Fruit fly (Drosophila melanogaster) whole organism, wandering third instar larva: ENCODE measurements around the gene bol.

ENCODE experiments used
- Abd-B ChIP-seq: fragments of >200 bp; optimal IDR thresholded peaks from 2 replicates; lab custom pipeline; 2017; ENCODE audit warnings: missing biosample characterization, missing genetic modification characterization
- CG32264 ChIP-seq: fragments of 200-800 bp; sonication (Bioruptor generic); optimal IDR thresholded peaks from 2 replicates; lab custom pipeline; 2016; ENCODE audit warnings: missing biosample characterization, missing genetic modification characterization
- CrebA ChIP-seq: fragments of 200-800 bp; sonication (Bioruptor generic); optimal IDR thresholded peaks from 2 replicates; lab custom pipeline; 2016; ENCODE audit warnings: missing biosample characterization, mild to moderate bottlenecking, missing genetic modification characterization, borderline replicate concordance
- Dfd ChIP-seq: fragments of >200 bp; optimal IDR thresholded peaks from 2 replicates; lab custom pipeline; 2017; ENCODE audit warnings: missing biosample characterization, missing genetic modification characterization
- Dif ChIP-seq: fragments of 200-275, 200-300 bp; sonication (Bioruptor generic); optimal IDR thresholded peaks from 2 replicates; lab custom pipeline; 2018; ENCODE audit warnings: missing biosample characterization, missing genetic modification characterization; ENCODE audit not compliant: partially characterized antibody
- HLH106 ChIP-seq: fragments of 200-800 bp; optimal IDR thresholded peaks from 3 replicates; lab custom pipeline; 2019; ENCODE audit warnings: missing biosample characterization, mild to moderate bottlenecking, missing genetic modification characterization, moderate library complexity
- Hnf4 ChIP-seq: fragments of 200-800 bp; sonication (Bioruptor generic); optimal IDR thresholded peaks from 2 replicates; lab custom pipeline; 2016; ENCODE audit warnings: missing biosample characterization, mild to moderate bottlenecking, missing genetic modification characterization
- Hr78 ChIP-seq: fragments of >200 bp; optimal IDR thresholded peaks from 2 replicates; lab custom pipeline; 2017; ENCODE audit warnings: missing biosample characterization, missing genetic modification characterization
- Hr83 ChIP-seq: fragments of 200-300 bp; sonication (Bioruptor generic); optimal IDR thresholded peaks from 2 replicates; lab custom pipeline; 2016; ENCODE audit warnings: missing biosample characterization, mild to moderate bottlenecking, missing genetic modification characterization, moderate library complexity; ENCODE audit not compliant: poor library complexity, severe bottlenecking
- Jra ChIP-seq: sonication (Bioruptor generic); optimal IDR thresholded peaks from 2 replicates; lab custom pipeline; 2016; ENCODE audit warnings: missing biosample characterization, missing genetic modification characterization
- Mio ChIP-seq: sonication (Bioruptor generic); optimal IDR thresholded peaks from 2 replicates; lab custom pipeline; 2016; ENCODE audit warnings: missing biosample characterization, missing genetic modification characterization
- Myc ChIP-seq: fragments of >200 bp; optimal IDR thresholded peaks from 2 replicates; lab custom pipeline; 2017
- OdsH ChIP-seq: fragments of 200-800 bp; sonication (Bioruptor generic); optimal IDR thresholded peaks from 2 replicates; lab custom pipeline; 2016; ENCODE audit warnings: missing biosample characterization, mild to moderate bottlenecking, missing genetic modification characterization
- Vsx2 ChIP-seq: fragments of 200-300, 225-300 bp; sonication (Bioruptor generic); optimal IDR thresholded peaks from 2 replicates; lab custom pipeline; 2018; ENCODE audit warnings: missing biosample characterization, missing genetic modification characterization; ENCODE audit not compliant: partially characterized antibody
- br ChIP-seq: fragments of 200-800 bp; sonication (Bioruptor generic); optimal IDR thresholded peaks from 2 replicates; lab custom pipeline; 2016; ENCODE audit warnings: missing biosample characterization, missing genetic modification characterization
- brk ChIP-seq: fragments of 200-800 bp; sonication (Bioruptor generic); optimal IDR thresholded peaks from 2 replicates; lab custom pipeline; 2016; ENCODE audit warnings: missing biosample characterization, mild to moderate bottlenecking, missing genetic modification characterization
- dl ChIP-seq, 2 experiments: fragments of 175-275, 200-275 bp in 1 of 2; fragments of 200-275 bp in 1 of 2; sonication (Bioruptor generic); optimal IDR thresholded peaks; lab custom pipeline; 2018; ENCODE audit warnings: mild to moderate bottlenecking in 2 of 2, missing biosample characterization in 2 of 2, missing genetic modification characterization in 2 of 2, moderate library complexity in 2 of 2; ENCODE audit not compliant: partially characterized antibody in 2 of 2, insufficient read depth in 1 of 2
- dmrt93B ChIP-seq: fragments of 200-800 bp; sonication (Bioruptor generic); optimal IDR thresholded peaks from 2 replicates; lab custom pipeline; 2018; ENCODE audit warnings: missing biosample characterization, mild to moderate bottlenecking, missing genetic modification characterization
- dsf ChIP-seq: sonication (Bioruptor generic); optimal IDR thresholded peaks from 2 replicates; lab custom pipeline; 2016; ENCODE audit warnings: missing biosample characterization, missing genetic modification characterization, borderline replicate concordance
- ey ChIP-seq: fragments of 200-800 bp; sonication (Bioruptor generic); optimal IDR thresholded peaks from 2 replicates; lab custom pipeline; 2016; ENCODE audit warnings: missing biosample characterization, missing genetic modification characterization
- fru ChIP-seq: fragments of 200-800 bp; sonication (Bioruptor generic); optimal IDR thresholded peaks from 3 replicates; lab custom pipeline; 2016; ENCODE audit warnings: missing biosample characterization, mild to moderate bottlenecking, missing genetic modification characterization
- h ChIP-seq: fragments of 200-800 bp; sonication (Bioruptor generic); optimal IDR thresholded peaks from 3 replicates; lab custom pipeline; 2016; ENCODE audit warnings: missing biosample characterization, mild to moderate bottlenecking, missing genetic modification characterization
- lola ChIP-seq: fragments of >200 bp; optimal IDR thresholded peaks from 2 replicates; lab custom pipeline; 2017; ENCODE audit warnings: missing biosample characterization, missing genetic modification characterization
- pan ChIP-seq: fragments of >200 bp; optimal IDR thresholded peaks from 2 replicates; lab custom pipeline; 2017
- psq ChIP-seq: fragments of 200-800 bp; sonication (Bioruptor generic); optimal IDR thresholded peaks from 3 replicates; lab custom pipeline; 2017; ENCODE audit warnings: missing biosample characterization, mild to moderate bottlenecking, missing genetic modification characterization, moderate library complexity
- rgr ChIP-seq: fragments of 200-800 bp; sonication (Bioruptor generic); optimal IDR thresholded peaks from 3 replicates; lab custom pipeline; 2016; ENCODE audit warnings: missing biosample characterization, mild to moderate bottlenecking, missing genetic modification characterization
- tai ChIP-seq: sonication (Bioruptor generic); optimal IDR thresholded peaks from 2 replicates; lab custom pipeline; 2016; ENCODE audit warnings: missing biosample characterization, missing genetic modification characterization
- usp ChIP-seq: fragments of >200 bp; optimal IDR thresholded peaks from 2 replicates; lab custom pipeline; 2017; ENCODE audit warnings: missing biosample characterization, missing genetic modification characterization

The bol gene

DNA sequence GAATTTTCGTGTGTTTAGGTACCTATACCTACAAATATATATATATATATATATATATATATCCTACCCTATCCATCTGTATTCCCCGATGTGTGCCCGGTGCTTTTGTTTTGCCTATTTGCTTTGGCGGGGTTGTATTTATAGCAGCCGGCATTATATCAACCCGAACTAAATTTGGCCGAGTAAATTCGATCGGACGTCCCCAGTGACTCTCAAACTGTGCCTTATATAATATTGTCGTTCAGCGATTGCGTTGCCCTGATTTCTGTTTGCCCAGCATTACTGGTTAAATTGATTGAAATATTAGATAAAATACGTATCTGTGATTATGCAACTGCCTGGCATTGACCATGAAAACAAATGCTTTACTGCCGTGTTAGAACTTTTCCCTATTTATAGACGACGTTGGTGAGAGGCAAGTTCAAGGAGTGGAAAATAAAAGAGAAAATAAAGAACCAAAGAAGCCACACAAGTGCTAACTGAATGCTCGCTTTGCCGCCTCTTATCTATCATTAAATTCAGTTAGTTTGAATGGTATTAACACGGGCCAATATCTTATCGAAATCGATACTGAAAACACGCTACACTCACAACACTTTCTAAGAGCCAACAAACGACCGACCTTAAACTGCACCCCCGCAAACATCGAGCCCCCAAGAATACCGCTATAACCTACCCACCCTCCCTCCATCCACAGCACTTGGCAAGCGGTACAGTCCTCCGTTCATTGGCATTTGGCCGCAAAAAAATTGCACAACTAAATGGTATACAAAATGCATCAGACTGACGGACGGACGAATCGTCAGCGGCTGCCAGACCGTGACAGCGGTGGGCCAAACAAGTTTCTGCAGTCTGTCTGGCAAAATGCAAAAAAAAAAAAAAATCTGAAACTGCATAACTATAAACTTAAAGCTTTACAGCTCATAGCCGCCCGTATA is 78.1 kb downstream of the bol start:
- TF ChIP-seq dsf (GFP tag; lab: Kevin White, UChicago) (no peak), Abd-B (GFP tag; lab: Kevin White, UChicago) (no peak), Dif (GFP tag; lab: Kevin White, UChicago) (peak; percentile 22), Hnf4 (GFP tag; lab: Kevin White, UChicago) (no peak), Vsx2 (GFP tag; lab: Kevin White, UChicago) (peak; percentile 3), CrebA (no peak)
- TF ChIP-seq, all 38 proteins: peak for 2

DNA sequence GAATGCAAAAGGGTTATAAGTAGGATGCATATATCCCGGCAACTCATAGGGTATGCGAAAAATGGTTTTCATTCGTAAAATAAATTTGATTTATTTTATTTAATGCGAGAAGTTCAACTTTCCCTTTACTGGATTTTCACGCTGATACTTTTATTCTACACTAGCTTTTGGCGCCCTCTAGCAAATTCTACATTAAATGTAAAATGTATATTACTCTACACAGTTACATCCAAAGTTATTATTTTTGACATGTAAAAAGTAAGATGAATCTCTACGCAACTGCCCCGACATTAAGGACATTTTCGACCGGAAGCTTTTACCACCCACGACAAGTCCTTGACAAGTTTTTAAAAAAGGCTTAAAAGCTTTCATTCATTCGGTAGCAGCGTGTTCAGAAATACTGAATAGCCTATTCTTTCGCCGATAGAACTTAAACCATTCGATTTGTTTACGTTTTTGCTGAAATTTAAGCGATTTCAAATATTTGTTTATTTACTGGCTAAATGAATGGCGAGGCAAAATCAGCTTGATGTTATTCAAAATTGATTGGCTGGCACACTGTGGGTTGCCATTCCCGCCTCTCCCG is 79.3 kb downstream of the bol start:
- TF ChIP-seq Jra (GFP tag; lab: Kevin White, UChicago): no peak
- TF ChIP-seq Myc: no peak
- TF ChIP-seq brk (GFP tag; lab: Kevin White, UChicago): peak; percentile 5
- TF ChIP-seq psq (GFP tag; lab: Kevin White, UChicago): no peak

DNA sequence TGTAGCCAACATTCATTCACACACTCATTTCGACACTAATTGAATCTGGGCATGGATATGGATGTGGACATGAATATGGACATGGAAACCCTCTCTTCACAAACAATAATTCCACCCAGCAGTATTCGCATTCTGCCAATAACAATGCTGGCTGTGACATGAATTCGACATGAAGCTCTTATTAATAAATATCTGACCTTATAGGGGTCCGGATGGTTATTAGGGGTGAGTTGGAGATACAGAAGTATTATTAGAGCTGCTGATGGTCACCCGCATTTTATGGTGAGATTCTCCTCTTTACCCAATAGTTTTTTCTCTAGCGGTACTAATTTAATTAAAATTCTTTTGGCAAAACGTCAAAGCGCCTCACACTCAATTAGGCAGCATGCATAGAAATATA is 80.0 kb downstream of the bol start:
- TF ChIP-seq tai (GFP tag; lab: Kevin White, UChicago) (no peak), CG32264 (GFP tag; lab: Kevin White, UChicago) (no peak), Myc (no peak), dmrt93B (GFP tag; lab: Kevin White, UChicago) (no peak), HLH106 (tag; lab: Kevin White, UChicago) (no peak), Mio (GFP tag; lab: Kevin White, UChicago) (no peak), Dfd (GFP tag; lab: Kevin White, UChicago) (no peak), Dif (GFP tag; lab: Kevin White, UChicago) (no peak), dl (GFP tag; optimal IDR thresholded peaks at IDR 0.05; lab: Kevin White, UChicago; ENCODE audit: insufficient read depth in 1 of 2, partially characterized antibody in 2 of 2) (no peak), dsf (GFP tag; lab: Kevin White, UChicago) (no peak), Hr83 (GFP tag; lab: Kevin White, UChicago) (no peak), lola (GFP tag; lab: Kevin White, UChicago) (no peak), usp (GFP tag; lab: Kevin White, UChicago) (no peak), br (GFP tag; lab: Kevin White, UChicago) (no peak), Vsx2 (GFP tag; lab: Kevin White, UChicago) (no peak), Jra (GFP tag; lab: Kevin White, UChicago) (no peak), Hr78 (GFP tag; lab: Kevin White, UChicago) (no peak)

DNA sequence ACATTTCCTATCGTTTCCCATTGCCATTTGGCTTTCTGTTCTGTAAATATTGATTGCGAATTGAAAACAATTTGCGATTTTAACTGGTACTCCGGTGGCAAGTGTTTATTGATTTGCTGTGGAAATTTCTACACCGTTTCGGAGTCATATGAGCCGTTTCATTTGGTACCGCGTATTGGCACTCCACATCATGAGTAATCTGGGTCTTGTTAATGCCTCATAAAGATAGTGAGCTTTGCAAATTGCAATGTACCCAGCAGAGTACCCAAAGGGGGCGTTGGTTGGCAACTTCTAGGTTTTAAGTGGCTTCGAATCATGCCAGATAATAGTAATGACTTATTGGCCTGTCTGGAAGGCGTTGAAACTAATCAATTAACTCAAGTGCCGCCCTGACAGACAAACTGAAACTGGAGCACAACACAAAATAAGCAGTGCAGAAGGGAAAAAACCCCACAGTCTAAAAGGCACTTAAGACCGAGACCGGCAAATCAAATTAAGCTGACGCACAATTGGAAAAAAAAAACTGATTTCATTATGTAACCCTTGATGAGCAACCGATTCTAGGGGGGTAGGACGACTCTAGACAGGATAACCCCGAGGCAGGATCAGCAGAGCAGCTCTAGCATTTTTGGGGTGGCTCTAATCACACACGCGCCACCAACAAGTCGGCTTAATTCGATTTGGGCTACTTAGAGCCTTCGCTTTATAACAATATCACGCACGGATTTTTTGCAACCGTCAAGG is 81.2 kb downstream of the bol start:
- TF ChIP-seq rgr (GFP tag; lab: Kevin White, UChicago): no peak
- TF ChIP-seq Hr83 (GFP tag; lab: Kevin White, UChicago): no peak
- TF ChIP-seq h (GFP tag; lab: Kevin White, UChicago): no peak
- no peak for TF ChIP-seq brk (GFP tag; lab: Kevin White, UChicago)
- no peak for TF ChIP-seq OdsH (GFP tag; lab: Kevin White, UChicago)
- TF ChIP-seq ey: no peak
- no peak for TF ChIP-seq pan (lab: Kevin White, UChicago)
- no peak for TF ChIP-seq fru (GFP tag; lab: Kevin White, UChicago)

DNA sequence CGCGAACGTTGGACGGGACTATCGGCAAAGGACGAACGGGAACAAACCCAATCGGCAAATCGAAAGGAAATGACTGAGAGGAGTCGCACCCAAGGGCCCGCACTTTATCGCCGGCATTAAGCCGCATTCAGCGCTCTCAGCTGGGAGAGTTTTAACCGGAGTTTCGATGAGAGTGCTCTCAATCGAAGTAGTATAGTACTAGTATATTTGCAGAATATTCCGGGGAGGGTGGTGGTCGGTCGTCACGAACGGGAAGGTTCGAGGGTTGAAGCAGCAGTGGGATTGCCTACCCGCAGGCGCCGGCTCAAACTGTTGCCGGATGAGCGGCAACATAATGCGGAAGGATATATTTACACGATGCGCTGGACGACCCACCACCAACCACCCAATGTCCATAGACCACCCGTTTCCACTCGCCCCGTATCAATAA is 82.4 kb downstream of the bol start:
- no peak for TF ChIP-seq Myc
- TF ChIP-seq CrebA: no peak
- TF ChIP-seq psq (GFP tag; lab: Kevin White, UChicago): no peak
- no peak for TF ChIP-seq Dfd (GFP tag; lab: Kevin White, UChicago)
- TF ChIP-seq Hr83 (GFP tag; lab: Kevin White, UChicago): no peak
